Worm (Caenorhabditis elegans) whole organism, L3 larva: ENCODE data around the gene Y62F5A.12.

Experiments
- ama-1 ChIP-seq: fragments of 150-350 bp; optimal IDR thresholded peaks from 2 replicates; lab custom pipeline; 2018
- ceh-28 ChIP-seq: fragments of 150-350 bp; optimal IDR thresholded peaks from 2 replicates; lab custom pipeline; 2014; ENCODE audit warnings: missing biosample characterization, missing genetic modification reagents, missing genetic modification characterization
- ceh-9 ChIP-seq: sonication (generic microtip); optimal IDR thresholded peaks from 2 replicates; lab custom pipeline; 2018; ENCODE audit warnings: missing biosample characterization, missing genetic modification characterization
- egl-27 ChIP-seq: sonication (generic microtip); optimal IDR thresholded peaks from 4 replicates; lab custom pipeline; 2017; ENCODE audit warnings: missing biosample characterization, missing genetic modification reagents, missing genetic modification characterization
- fkh-10 ChIP-seq: sonication (generic microtip); optimal IDR thresholded peaks from 2 replicates; lab custom pipeline; 2017; ENCODE audit warnings: missing biosample characterization, missing genetic modification reagents, missing genetic modification characterization
- lin-39 ChIP-seq: fragments of 150-350 bp; optimal IDR thresholded peaks from 2 replicates; lab custom pipeline; 2018; ENCODE audit warnings: missing biosample characterization, missing genetic modification reagents, missing genetic modification characterization
- mdl-1 ChIP-seq: fragments of 150-350 bp; optimal IDR thresholded peaks from 2 replicates; lab custom pipeline; 2014; ENCODE audit warnings: missing biosample characterization, missing genetic modification characterization
- nhr-11 ChIP-seq: fragments of 150-350 bp; optimal IDR thresholded peaks from 2 replicates; lab custom pipeline; 2014; ENCODE audit warnings: missing biosample characterization, missing genetic modification characterization
- nhr-23 ChIP-seq: fragments of 150-350 bp; optimal IDR thresholded peaks from 2 replicates; lab custom pipeline; 2014; ENCODE audit warnings: missing biosample characterization, missing genetic modification reagents, missing genetic modification characterization
- pha-4 ChIP-seq: fragments of 150-350 bp; optimal IDR thresholded peaks from 2 replicates; lab custom pipeline; 2014; ENCODE audit warnings: missing biosample characterization, missing genetic modification reagents, missing genetic modification characterization
- snpc-4 ChIP-seq: fragments of 150-350 bp; optimal IDR thresholded peaks from 2 replicates; lab custom pipeline; 2014; ENCODE audit warnings: missing biosample characterization, missing genetic modification characterization
- unc-62 ChIP-seq: fragments of 150-350 bp; sonication (generic microtip); optimal IDR thresholded peaks from 4 replicates; lab custom pipeline; 2014; ENCODE audit warnings: missing biosample characterization, missing genetic modification reagents, missing genetic modification characterization
- ztf-11 ChIP-seq: fragments of 150-350 bp; optimal IDR thresholded peaks from 2 replicates; lab custom pipeline; 2014; ENCODE audit warnings: missing biosample characterization, missing genetic modification characterization
- ztf-4 ChIP-seq: fragments of 150-350 bp; optimal IDR thresholded peaks from 2 replicates; lab custom pipeline; 2014; ENCODE audit warnings: missing biosample characterization, missing genetic modification characterization

DNA sequence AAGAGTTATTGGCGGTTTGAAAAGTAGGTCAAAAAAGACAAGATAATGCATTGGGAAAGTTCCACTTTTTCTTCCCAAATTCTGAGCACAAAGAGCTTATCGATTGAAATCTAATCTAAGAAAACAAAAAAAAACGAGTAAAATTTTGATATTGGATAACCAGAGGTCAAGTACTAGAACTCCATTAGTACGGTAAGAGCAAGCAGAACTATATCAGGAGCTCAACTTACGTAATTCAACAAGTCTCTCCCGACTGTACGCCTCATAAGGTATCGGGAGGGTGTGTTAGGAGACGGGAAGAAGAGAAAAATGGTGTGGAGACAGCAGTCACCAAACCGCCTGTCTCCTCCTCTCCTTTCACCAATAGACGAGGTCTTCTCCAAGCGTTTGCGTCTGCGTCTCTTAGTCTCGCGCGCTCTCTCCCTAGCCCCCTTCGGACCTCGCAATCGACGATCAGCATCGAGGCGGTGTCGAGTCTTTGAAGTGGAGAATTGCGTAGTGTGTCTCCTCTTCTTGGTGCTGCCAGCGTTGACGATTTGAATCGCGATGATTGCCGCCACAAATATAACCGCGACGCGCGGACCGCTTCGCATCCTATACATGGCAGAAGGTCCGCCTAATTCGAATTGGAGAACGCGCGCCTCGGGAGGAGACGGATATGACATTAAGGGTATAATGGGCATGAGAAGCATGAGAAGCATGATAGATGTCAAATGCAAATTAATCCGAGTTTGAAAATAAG, 32.9 kb upstream of the Y62F5A.12 start, which contains the start of gene F54D5.5:
- TF ChIP-seq nhr-11 (tag; lab: Kevin White, UChicago): no peak
- no peak for TF ChIP-seq unc-62 (GFP tag; lab: Kevin White, UChicago)
- TF ChIP-seq lin-39 (tag; lab: Kevin White, UChicago): no peak
- TF ChIP-seq ama-1 (lab: Kevin White, UChicago): no peak
- no peak for TF ChIP-seq nhr-23 (tag; lab: Kevin White, UChicago)
- TF ChIP-seq fkh-10 (GFP tag; lab: Kevin White, UChicago): no peak
- no peak for TF ChIP-seq pha-4 (tag; lab: Kevin White, UChicago)
- no peak for TF ChIP-seq ceh-28 (tag; lab: Kevin White, UChicago)
- no peak for TF ChIP-seq ceh-9
- no peak for TF ChIP-seq mdl-1 (tag; lab: Kevin White, UChicago)
- no peak for TF ChIP-seq egl-27 (tag; lab: Kevin White, UChicago)
- no peak for TF ChIP-seq snpc-4 (tag; lab: Kevin White, UChicago)
- no peak for TF ChIP-seq ztf-11 (tag; lab: Kevin White, UChicago)
- TF ChIP-seq ztf-4: no peak
